Worm (Caenorhabditis elegans) whole organism, L2 larva: ENCODE data around the gene R09F10.1.
A peak's percentile ranks its signal among the peaks of the same experiment; 100 is the strongest.

Experiments
- C34F6.9 ChIP-seq: fragments of 150-350 bp; optimal IDR thresholded peaks from 2 replicates; lab custom pipeline; 2014; ENCODE audit warnings: missing biosample characterization, missing genetic modification characterization
- R02D3.7 ChIP-seq: fragments of 150-350 bp; optimal IDR thresholded peaks from 2 replicates; lab custom pipeline; 2014; ENCODE audit warnings: missing biosample characterization, missing genetic modification characterization
- aly-2 ChIP-seq: fragments of 150-350 bp; optimal IDR thresholded peaks from 2 replicates; lab custom pipeline; 2014; ENCODE audit warnings: missing biosample characterization, missing genetic modification characterization
- ama-1 ChIP-seq: fragments of 150-350 bp; optimal IDR thresholded peaks from 2 replicates; lab custom pipeline; 2018; ENCODE audit warnings: inconsistent platforms
- blmp-1 ChIP-seq: sonication (generic microtip); optimal IDR thresholded peaks from 2 replicates; lab custom pipeline; 2017; ENCODE audit warnings: missing genetic modification characterization, mild to moderate bottlenecking, missing compliant biosample characterization, antibody characterized with exemption, moderate library complexity; ENCODE audit not compliant: insufficient read depth
- ceh-16 ChIP-seq: fragments of 150-350 bp; optimal IDR thresholded peaks from 2 replicates; lab custom pipeline; 2014; ENCODE audit warnings: missing biosample characterization, missing genetic modification characterization
- ceh-82 ChIP-seq: fragments of 150-350 bp; optimal IDR thresholded peaks from 2 replicates; lab custom pipeline; 2014; ENCODE audit warnings: missing biosample characterization, missing genetic modification characterization
- crh-2 ChIP-seq: sonication (generic microtip); optimal IDR thresholded peaks from 2 replicates; lab custom pipeline; 2017; ENCODE audit warnings: missing biosample characterization, missing genetic modification characterization
- dmd-4 ChIP-seq: sonication (generic microtip); optimal IDR thresholded peaks from 2 replicates; lab custom pipeline; 2017; ENCODE audit warnings: missing biosample characterization, missing genetic modification characterization
- elt-1 ChIP-seq: fragments of 150-350 bp; optimal IDR thresholded peaks from 2 replicates; lab custom pipeline; 2014; ENCODE audit warnings: missing biosample characterization, missing genetic modification characterization
- elt-3 ChIP-seq: sonication (generic microtip); optimal IDR thresholded peaks from 2 replicates; lab custom pipeline; 2017; ENCODE audit warnings: missing biosample characterization, missing genetic modification characterization
- fos-1 ChIP-seq: fragments of 150-350 bp; optimal IDR thresholded peaks from 2 replicates; lab custom pipeline; 2014; ENCODE audit warnings: missing biosample characterization, missing genetic modification characterization
- gmeb-1 ChIP-seq: fragments of 150-350 bp; optimal IDR thresholded peaks from 2 replicates; lab custom pipeline; 2014; ENCODE audit warnings: missing biosample characterization, missing genetic modification characterization
- lin-39 ChIP-seq: fragments of 150-350 bp; optimal IDR thresholded peaks from 2 replicates; lab custom pipeline; 2014; ENCODE audit warnings: missing biosample characterization, missing genetic modification reagents, missing genetic modification characterization
- lsy-2 ChIP-seq, 2 experiments: fragments of 150-350 bp in 1 of 2; sonication (generic microtip) in 1 of 2; optimal IDR thresholded peaks; 2 replicates each; lab custom pipeline; 2014 to 2017; ENCODE audit warnings: missing biosample characterization in 2 of 2, missing genetic modification characterization in 2 of 2
- mab-5 ChIP-seq: fragments of 150-350 bp; optimal IDR thresholded peaks from 2 replicates; lab custom pipeline; 2014; ENCODE audit warnings: missing biosample characterization, missing genetic modification characterization
- mbf-1 ChIP-seq: sonication (generic microtip); optimal IDR thresholded peaks from 2 replicates; lab custom pipeline; 2017; ENCODE audit warnings: missing biosample characterization, missing genetic modification characterization
- mdl-1 ChIP-seq, 2 experiments: fragments of 150-350 bp in 1 of 2; sonication (generic microtip) in 1 of 2; optimal IDR thresholded peaks; 2 replicates each; lab custom pipeline; 2017; ENCODE audit warnings: missing biosample characterization in 2 of 2, missing genetic modification characterization in 2 of 2
- nhr-11 ChIP-seq: fragments of 150-350 bp; optimal IDR thresholded peaks from 2 replicates; lab custom pipeline; 2014; ENCODE audit warnings: missing biosample characterization, missing genetic modification characterization
- nhr-12 ChIP-seq: fragments of 150-350 bp; optimal IDR thresholded peaks from 2 replicates; lab custom pipeline; 2014; ENCODE audit warnings: missing biosample characterization, missing genetic modification characterization
- nhr-129 ChIP-seq: fragments of 150-350 bp; optimal IDR thresholded peaks from 2 replicates; lab custom pipeline; 2014; ENCODE audit warnings: missing biosample characterization, missing genetic modification characterization
- nhr-23 ChIP-seq: fragments of 150-350 bp; optimal IDR thresholded peaks from 2 replicates; lab custom pipeline; 2014; ENCODE audit warnings: missing biosample characterization, missing genetic modification reagents, missing genetic modification characterization
- nhr-25 ChIP-seq: fragments of 150-350 bp; sonication (generic microtip); optimal IDR thresholded peaks from 3 replicates; lab custom pipeline; 2014; ENCODE audit warnings: missing biosample characterization, missing genetic modification characterization
- nhr-6 ChIP-seq: fragments of 150-350 bp; optimal IDR thresholded peaks from 2 replicates; lab custom pipeline; 2014; ENCODE audit warnings: missing biosample characterization, missing genetic modification characterization
- nhr-77 ChIP-seq: fragments of 150-350 bp; optimal IDR thresholded peaks from 2 replicates; lab custom pipeline; 2014; ENCODE audit warnings: missing biosample characterization, missing genetic modification characterization
- peb-1 ChIP-seq: fragments of 150-350 bp; optimal IDR thresholded peaks from 2 replicates; lab custom pipeline; 2014; ENCODE audit warnings: missing biosample characterization, missing genetic modification characterization
- sem-4 ChIP-seq: fragments of 150-350 bp; optimal IDR thresholded peaks from 2 replicates; lab custom pipeline; 2014; ENCODE audit warnings: missing biosample characterization, missing genetic modification reagents, missing genetic modification characterization
- skn-1 ChIP-seq: sonication (generic microtip); optimal IDR thresholded peaks from 2 replicates; lab custom pipeline; 2017; ENCODE audit warnings: missing biosample characterization, missing genetic modification characterization
- sma-9 ChIP-seq, 2 experiments: fragments of 150-350 bp in 1 of 2; sonication (generic microtip) in 1 of 2; optimal IDR thresholded peaks; 2 replicates each; lab custom pipeline; 2014 to 2016; ENCODE audit warnings: missing genetic modification characterization in 2 of 2, mild to moderate bottlenecking in 1 of 2, missing biosample characterization in 1 of 2, missing compliant biosample characterization in 1 of 2, missing genetic modification reagents in 1 of 2, moderate library complexity in 1 of 2
- unc-39 ChIP-seq: fragments of 150-350 bp; optimal IDR thresholded peaks from 2 replicates; lab custom pipeline; 2014; ENCODE audit warnings: missing biosample characterization, missing genetic modification characterization
- unc-55 ChIP-seq: fragments of 150-350 bp; sonication (generic microtip); optimal IDR thresholded peaks from 3 replicates; lab custom pipeline; 2014; ENCODE audit warnings: missing biosample characterization, missing genetic modification reagents, missing genetic modification characterization
- zag-1 ChIP-seq: fragments of 150-350 bp; optimal IDR thresholded peaks from 2 replicates; lab custom pipeline; 2014; ENCODE audit warnings: missing biosample characterization, missing genetic modification characterization
- ztf-1 ChIP-seq: fragments of 200-800 bp; sonication (Bioruptor generic); conservative IDR thresholded peaks from 2 replicates; pipeline ENCODE4 v1.3.6; 2022; ENCODE audit warnings: missing genetic modification characterization, missing compliant biosample characterization

Gene R09F10.1

DNA sequence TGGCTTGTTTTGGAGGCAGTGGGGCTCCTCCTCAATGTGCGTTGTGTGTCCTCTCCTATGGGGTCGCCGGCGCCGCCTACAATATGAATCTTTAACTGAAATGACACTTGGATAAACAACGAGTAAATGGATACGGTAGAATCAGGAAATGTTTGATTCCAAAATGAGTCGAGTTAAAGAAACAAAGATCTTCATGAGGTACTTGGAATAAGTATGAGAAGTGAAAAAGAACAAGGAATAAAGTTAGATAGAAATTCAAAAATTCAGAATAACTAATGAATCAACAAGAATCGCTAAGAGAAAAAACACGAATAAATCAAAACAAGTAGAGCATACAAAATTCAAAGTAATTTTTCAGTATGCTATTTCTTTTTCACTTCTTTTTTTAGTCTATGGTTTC lies 27.6 kb downstream of the R09F10.1 start, which contains the start of gene npr-28:
Gene npr-28, minus strand, starts transcription at position 101 of the 400 bp plus-strand sequence.
- no peak for TF ChIP-seq lin-39 (tag; lab: Kevin White, UChicago)
- TF ChIP-seq nhr-23 (tag; lab: Kevin White, UChicago) = no peak
- TF ChIP-seq C34F6.9 (tag; lab: Kevin White, UChicago) = no peak
- no peak for TF ChIP-seq nhr-25 (tag; lab: Kevin White, UChicago)
- TF ChIP-seq peb-1 (tag; lab: Kevin White, UChicago) = no peak
- TF ChIP-seq aly-2 (tag; lab: Kevin White, UChicago) = no peak
- no peak for TF ChIP-seq R02D3.7 (tag; lab: Kevin White, UChicago)
- no peak for TF ChIP-seq nhr-129
- no peak for TF ChIP-seq crh-2 (tag; lab: Kevin White, UChicago)
- TF ChIP-seq skn-1 (tag; lab: Kevin White, UChicago) = no peak
- no peak for TF ChIP-seq ceh-16 (tag; lab: Kevin White, UChicago)
- no peak for TF ChIP-seq mab-5 (tag; lab: Kevin White, UChicago)

DNA sequence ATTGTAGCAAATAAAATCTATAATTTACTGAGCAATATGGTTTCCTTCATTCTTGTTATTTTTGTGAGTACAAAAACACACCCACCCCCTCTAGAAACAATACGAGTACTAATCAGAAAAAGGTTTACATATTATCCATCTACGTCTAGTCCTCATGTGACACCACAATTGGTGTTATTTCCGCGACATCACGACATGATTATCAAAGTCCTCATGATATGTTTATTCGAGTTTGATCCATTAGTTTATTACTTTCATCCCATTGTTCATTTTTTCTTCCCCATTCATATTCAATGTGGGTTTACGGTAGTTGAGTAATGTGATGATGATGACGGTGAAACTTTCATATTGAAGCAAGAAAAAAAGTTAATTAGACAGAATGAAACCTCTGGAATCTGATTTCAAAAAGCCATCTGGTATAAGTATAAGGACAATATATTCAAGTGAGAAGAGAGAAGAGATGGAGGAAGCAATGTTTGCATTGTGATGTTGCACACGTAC lies 30.9 kb downstream of the R09F10.1 start:
- TF ChIP-seq skn-1 (tag; lab: Kevin White, UChicago) = no peak
- no peak for TF ChIP-seq mab-5 (tag; lab: Kevin White, UChicago)
- TF ChIP-seq nhr-77 (tag; lab: Kevin White, UChicago) = no peak
- TF ChIP-seq elt-1 (tag; lab: Kevin White, UChicago) = no peak
- TF ChIP-seq ceh-16 (tag; lab: Kevin White, UChicago) = no peak
- TF ChIP-seq ztf-1 (GFP tag; lab: Robert Waterston, UW) = no peak
- TF ChIP-seq mbf-1 (tag; lab: Kevin White, UChicago) = no peak
- no peak for TF ChIP-seq R02D3.7 (tag; lab: Kevin White, UChicago)

DNA sequence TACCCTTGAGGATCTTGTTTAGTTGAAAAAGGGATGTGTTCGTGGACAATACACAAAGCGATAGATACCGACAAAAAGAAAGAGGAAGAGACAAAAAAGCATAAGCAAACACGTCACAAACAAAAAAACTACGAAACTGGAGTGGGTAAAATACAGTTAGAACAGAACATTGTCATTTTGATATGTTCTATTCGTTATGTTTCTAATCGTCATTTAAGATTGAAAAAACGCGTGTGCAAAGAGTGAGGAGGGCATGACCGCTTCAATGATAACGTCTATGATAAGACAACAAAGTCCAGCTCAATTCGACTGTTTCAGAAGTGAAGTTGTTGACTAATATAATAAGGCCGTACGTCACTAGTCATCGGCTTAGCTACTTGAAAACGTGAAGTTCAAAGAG lies 32.0 kb downstream of the R09F10.1 start:
- TF ChIP-seq sma-9 (GFP tag; optimal IDR thresholded peaks at IDR 0.05; lab: Kevin White, UChicago) (peak; percentile 29), sma-9 (tag; optimal IDR thresholded peaks at IDR 0.05; lab: Kevin White, UChicago) (no peak), crh-2 (tag; lab: Kevin White, UChicago) (peak; percentile 61), R02D3.7 (tag; lab: Kevin White, UChicago) (no peak), nhr-6 (tag; lab: Kevin White, UChicago) (no peak), unc-39 (tag; lab: Kevin White, UChicago) (no peak), unc-55 (GFP tag; lab: Kevin White, UChicago) (no peak), C34F6.9 (tag; lab: Kevin White, UChicago) (no peak), fos-1 (tag; lab: Kevin White, UChicago) (peak; percentile 83)

DNA sequence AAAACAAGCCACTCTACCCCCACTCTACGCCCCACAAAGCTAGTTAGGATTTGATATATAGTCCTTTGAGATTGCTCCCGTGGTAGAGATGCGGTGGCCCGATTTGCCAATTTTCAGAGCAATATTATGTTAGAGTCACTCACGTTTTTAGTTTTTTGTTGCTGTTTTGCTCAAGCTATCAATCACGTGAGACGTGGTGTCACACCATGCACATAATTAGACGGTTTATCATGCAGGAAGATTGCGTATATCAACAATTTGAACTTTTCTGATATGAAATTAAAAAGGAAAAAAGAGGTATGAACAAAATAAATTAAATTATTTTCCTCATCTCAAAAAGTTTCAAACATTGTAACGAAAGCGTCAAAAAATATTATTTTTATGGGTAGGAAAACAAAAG lies 32.9 kb downstream of the R09F10.1 start:
- peak; percentile 7 for TF ChIP-seq crh-2 (tag; lab: Kevin White, UChicago)
- TF ChIP-seq blmp-1 (tag; lab: Kevin White, UChicago) = no peak
- no peak for TF ChIP-seq dmd-4

DNA sequence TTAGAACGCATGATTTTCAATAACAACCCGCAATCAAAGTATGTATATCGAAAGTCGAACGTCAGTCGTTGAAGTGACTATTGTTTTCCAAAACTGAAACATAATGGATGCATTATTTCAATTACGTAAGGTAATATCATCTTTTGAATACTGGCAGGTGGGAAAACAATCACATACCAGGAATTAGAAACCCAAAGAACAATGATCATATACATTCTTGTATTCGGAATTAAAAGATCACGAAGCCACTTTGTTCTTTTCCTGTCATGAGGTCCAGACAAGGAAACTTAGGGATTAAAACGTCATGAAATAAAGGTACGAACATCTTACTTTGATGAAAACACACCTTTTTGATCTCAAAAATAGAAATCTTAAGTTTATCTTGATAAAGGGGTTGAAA lies 39.0 kb downstream of the R09F10.1 start:
- TF ChIP-seq skn-1 (tag; lab: Kevin White, UChicago) = no peak
- TF ChIP-seq nhr-23 (tag; lab: Kevin White, UChicago) = no peak
- TF ChIP-seq nhr-25 (tag; lab: Kevin White, UChicago) = no peak
- no peak for TF ChIP-seq ama-1 (lab: Kevin White, UChicago)
- no peak for TF ChIP-seq sem-4 (tag; lab: Kevin White, UChicago)
- no peak for TF ChIP-seq ceh-16 (tag; lab: Kevin White, UChicago)
- TF ChIP-seq gmeb-1 = no peak
- no peak for TF ChIP-seq peb-1 (tag; lab: Kevin White, UChicago)
- TF ChIP-seq, all 48 proteins: peak for 0

DNA sequence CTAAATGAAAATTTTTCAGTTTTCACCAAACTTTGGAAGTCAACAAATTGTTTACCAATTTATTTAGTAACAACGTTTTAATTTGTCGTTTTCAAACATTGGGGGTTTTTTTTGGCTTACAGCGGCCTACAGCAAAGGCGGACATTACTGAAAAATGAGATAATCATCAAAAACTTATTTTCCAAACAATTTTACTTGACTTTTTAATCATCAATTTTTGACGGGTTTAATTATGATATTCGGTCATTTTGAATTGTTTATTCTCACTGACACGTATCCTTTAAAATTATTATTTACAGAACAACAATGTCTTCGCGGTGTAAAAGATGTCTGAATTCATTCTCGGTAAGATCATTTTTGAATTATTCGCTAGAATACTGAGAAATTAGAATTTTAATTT lies 44.2 kb downstream of the R09F10.1 start, which contains the start of gene F40B5.2:
Gene F40B5.2, plus strand, starts transcription at position 301 of the 400 bp plus-strand sequence.
- TF ChIP-seq zag-1 (tag; lab: Kevin White, UChicago) (no peak), aly-2 (tag; lab: Kevin White, UChicago) (no peak), ceh-16 (tag; lab: Kevin White, UChicago) (no peak), unc-55 (GFP tag; lab: Kevin White, UChicago) (no peak), ceh-82 (tag; lab: Kevin White, UChicago) (no peak), C34F6.9 (tag; lab: Kevin White, UChicago) (no peak), elt-3 (tag; lab: Kevin White, UChicago) (no peak), mdl-1 (tag; optimal IDR thresholded peaks at IDR 0.05; lab: Kevin White, UChicago) (no peak), lsy-2 (tag; optimal IDR thresholded peaks at IDR 0.05; lab: Kevin White, UChicago) (no peak), nhr-12 (tag; lab: Kevin White, UChicago) (no peak), lin-39 (tag; lab: Kevin White, UChicago) (no peak), gmeb-1 (no peak), nhr-11 (tag; lab: Kevin White, UChicago) (no peak)
